Worm (Caenorhabditis elegans) whole organism, midembryonic: ENCODE data around the gene F26D11.13.

Source experiments
- flt-1 ChIP-seq: fragments of 200-800 bp; sonication (Bioruptor generic); IDR thresholded peaks from 2 replicates; pipeline ENCODE4 v1.3.6; 2022; ENCODE audit warnings: missing genetic modification characterization, missing compliant biosample characterization
- ref-1 ChIP-seq: fragments of 200-800 bp; sonication (Bioruptor generic); conservative IDR thresholded peaks from 2 replicates; pipeline ENCODE4 v1.3.6; 2022; ENCODE audit warnings: missing genetic modification reagents, missing genetic modification characterization, missing compliant biosample characterization

ce11 chrV:7956218-7956617 is 1.8 kb upstream of the F26D11.13 start, which contains the start of gene pals-34:
- TF ChIP-seq ref-1 (GFP tag; lab: Robert Waterston, UW) (no peak), flt-1 (no peak)
